Worm (Caenorhabditis elegans) whole organism, midembryonic: ENCODE data around the gene srh-277.

Source experiments
- T22C8.4 ChIP-seq: fragments of 200-800 bp; sonication (Bioruptor generic); IDR thresholded peaks from 2 replicates; pipeline ENCODE4 v1.3.6; 2022; ENCODE audit warnings: missing genetic modification characterization, missing compliant biosample characterization
- cog-1 ChIP-seq: sonication (generic microtip); optimal IDR thresholded peaks from 2 replicates; lab custom pipeline; 2016; ENCODE audit warnings: missing genetic modification characterization, missing compliant biosample characterization
- flt-1 ChIP-seq: fragments of 200-800 bp; sonication (Bioruptor generic); IDR thresholded peaks from 2 replicates; pipeline ENCODE4 v1.3.6; 2022; ENCODE audit warnings: missing genetic modification characterization, missing compliant biosample characterization
- klf-2 ChIP-seq: fragments of 200-800 bp; sonication (Bioruptor generic); conservative IDR thresholded peaks from 2 replicates; pipeline ENCODE4 v1.3.6; 2022; ENCODE audit warnings: missing genetic modification reagents, missing genetic modification characterization, missing compliant biosample characterization
- med-1 ChIP-seq: sonication (generic microtip); optimal IDR thresholded peaks from 2 replicates; lab custom pipeline; 2017; ENCODE audit warnings: missing genetic modification characterization, mild to moderate bottlenecking, missing compliant biosample characterization, antibody characterized with exemption, missing genetic modification reagents; ENCODE audit not compliant: insufficient read depth
- tab-1 ChIP-seq: fragments of 200-800 bp; sonication (Bioruptor generic); IDR thresholded peaks from 2 replicates; pipeline ENCODE4 v1.3.6; 2022; ENCODE audit warnings: missing genetic modification characterization, missing compliant biosample characterization
- ztf-23 ChIP-seq: fragments of 200-800 bp; sonication (Bioruptor generic); IDR thresholded peaks from 2 replicates; pipeline ENCODE4 v1.3.6; 2022; ENCODE audit warnings: missing genetic modification reagents, missing genetic modification characterization, missing compliant biosample characterization
- ztf-29 ChIP-seq: fragments of 200-800 bp; sonication (Bioruptor generic); IDR thresholded peaks from 2 replicates; pipeline ENCODE4 v1.3.6; 2022; ENCODE audit warnings: missing genetic modification reagents, missing genetic modification characterization, missing compliant biosample characterization

DNA sequence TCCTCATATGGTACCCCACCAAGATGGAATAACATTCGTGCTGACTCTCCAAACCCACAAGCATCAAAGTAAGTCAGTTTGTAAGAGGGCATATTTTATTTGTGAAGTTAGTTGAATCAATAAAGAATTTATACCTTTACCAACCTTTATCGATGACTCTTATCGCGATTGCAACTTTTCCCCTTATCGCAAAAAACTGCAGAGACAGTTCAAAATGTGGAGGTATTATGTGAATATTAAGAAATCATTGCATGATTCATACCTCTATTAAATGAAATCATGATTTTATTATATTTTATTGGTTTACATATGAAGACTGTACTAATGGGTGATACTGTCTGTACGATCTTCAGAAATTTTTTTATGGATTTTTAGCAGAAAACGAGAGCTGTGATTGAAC is 49.2 kb downstream of the srh-277 start, which contains the start of gene gst-22:
- no peak for TF ChIP-seq klf-2 (GFP tag; lab: Robert Waterston, UW)
- no peak for TF ChIP-seq med-1
- TF ChIP-seq ztf-23 (GFP tag; lab: Robert Waterston, UW), result no peak
- no peak for TF ChIP-seq cog-1 (tag; lab: Kevin White, UChicago)
- TF ChIP-seq flt-1 (GFP tag; lab: Robert Waterston, UW), result no peak
- TF ChIP-seq ztf-29 (GFP tag; lab: Robert Waterston, UW), result no peak
- no peak for TF ChIP-seq tab-1 (GFP tag; lab: Robert Waterston, UW)
- TF ChIP-seq T22C8.4 (GFP tag; lab: Robert Waterston, UW), result no peak
